Worm (Caenorhabditis elegans) whole organism, L1 larva: ENCODE measurements around the gene C07A9.13.

Experiments
- C34B4.2 ChIP-seq: sonication (generic microtip); optimal IDR thresholded peaks from 2 replicates; lab custom pipeline; 2017; ENCODE audit warnings: mild to moderate bottlenecking, missing genetic modification characterization, missing compliant biosample characterization
- F16B12.6 ChIP-seq: fragments of 150-350 bp; optimal IDR thresholded peaks from 2 replicates; lab custom pipeline; 2014; ENCODE audit warnings: missing biosample characterization, missing genetic modification characterization
- blmp-1 ChIP-seq: fragments of 150-350 bp; optimal IDR thresholded peaks from 2 replicates; lab custom pipeline; 2014; ENCODE audit warnings: missing biosample characterization, missing genetic modification characterization
- ceh-8 ChIP-seq: fragments of 200-800 bp; sonication (Bioruptor generic); optimal IDR thresholded peaks from 2 replicates; lab custom pipeline; 2018; ENCODE audit warnings: mild to moderate bottlenecking, missing genetic modification characterization, moderate library complexity, missing compliant biosample characterization
- ceh-82 ChIP-seq, 3 experiments: fragments of 150-350 bp in 1 of 3; sonication (generic microtip) in 2 of 3; optimal IDR thresholded peaks; 2 replicates each; lab custom pipeline; 2014 to 2017; ENCODE audit warnings: missing biosample characterization in 3 of 3, missing genetic modification characterization in 3 of 3
- ceh-88 ChIP-seq: fragments of 200-800 bp; sonication (Bioruptor generic); IDR thresholded peaks from 2 replicates; pipeline ENCODE4 v1.3.6; 2022; ENCODE audit warnings: missing genetic modification characterization, missing compliant biosample characterization
- ceh-90 ChIP-seq: sonication (generic microtip); optimal IDR thresholded peaks from 2 replicates; lab custom pipeline; 2016; ENCODE audit warnings: missing genetic modification characterization, missing compliant biosample characterization
- dpl-1 ChIP-seq, 3 experiments: fragments of 150-350 bp in 2 of 3; sonication (generic microtip) in 1 of 3; optimal IDR thresholded peaks; 2 replicates each; lab custom pipeline; 2014 to 2017; ENCODE audit warnings: missing biosample characterization in 3 of 3, missing genetic modification characterization in 3 of 3, missing genetic modification reagents in 3 of 3
- dsc-1 ChIP-seq: sonication (generic microtip); optimal IDR thresholded peaks from 2 replicates; lab custom pipeline; 2016; ENCODE audit warnings: mild to moderate bottlenecking, missing genetic modification characterization, missing compliant biosample characterization
- efl-1 ChIP-seq, 4 experiments: fragments of 150-350 bp; optimal IDR thresholded peaks in 3 of 4; peaks in 1 of 4; 1 replicate in 1 of 4; 2 replicates in 3 of 4; lab custom pipeline; 2014; ENCODE audit warnings: missing biosample characterization in 2 of 4, missing genetic modification characterization in 2 of 4, missing genetic modification reagents in 2 of 4
- egl-13 ChIP-seq: sonication (generic microtip); optimal IDR thresholded peaks from 2 replicates; lab custom pipeline; 2016; ENCODE audit warnings: missing genotype, missing genetic modification reagents, missing genetic modification characterization, missing compliant biosample characterization
- elt-3 ChIP-seq, 6 experiments: fragments of 150-350 bp in 1 of 6; sonication (generic microtip); optimal IDR thresholded peaks; 2 replicates each; lab custom pipeline; 2017 to 2018; ENCODE audit warnings: missing biosample characterization in 6 of 6, missing genetic modification characterization in 6 of 6, inconsistent platforms in 1 of 6
- fkh-10 ChIP-seq: sonication (generic microtip); optimal IDR thresholded peaks from 2 replicates; lab custom pipeline; 2017; ENCODE audit warnings: missing biosample characterization, missing genetic modification reagents, missing genetic modification characterization
- fkh-8 ChIP-seq: sonication (generic microtip); optimal IDR thresholded peaks from 2 replicates; lab custom pipeline; 2016; ENCODE audit warnings: mild to moderate bottlenecking, missing genetic modification characterization, missing compliant biosample characterization
- fos-1 ChIP-seq: fragments of 150-350 bp; optimal IDR thresholded peaks from 2 replicates; lab custom pipeline; 2014; ENCODE audit warnings: missing biosample characterization, missing genetic modification characterization
- hlh-17 ChIP-seq: fragments of 200-800 bp; sonication (Bioruptor generic); optimal IDR thresholded peaks from 2 replicates; lab custom pipeline; 2018; ENCODE audit warnings: missing genetic modification characterization, mild to moderate bottlenecking, missing compliant biosample characterization, moderate library complexity, borderline replicate concordance
- hlh-4 ChIP-seq: sonication (generic microtip); optimal IDR thresholded peaks from 2 replicates; lab custom pipeline; 2016; ENCODE audit warnings: mild to moderate bottlenecking, missing genetic modification characterization, missing compliant biosample characterization
- irx-1 ChIP-seq: sonication (generic microtip); optimal IDR thresholded peaks from 2 replicates; lab custom pipeline; 2016; ENCODE audit warnings: missing genetic modification characterization, missing compliant biosample characterization
- lin-13 ChIP-seq: fragments of 150-350 bp; optimal IDR thresholded peaks from 2 replicates; lab custom pipeline; 2014; ENCODE audit warnings: missing biosample characterization, missing genetic modification reagents, missing genetic modification characterization
- lin-14 ChIP-seq: fragments of 200-800 bp; sonication (Bioruptor generic); optimal IDR thresholded peaks from 2 replicates; lab custom pipeline; 2018; ENCODE audit warnings: mild to moderate bottlenecking, missing genetic modification characterization, moderate library complexity, missing compliant biosample characterization
- lin-35 ChIP-seq, 2 experiments: fragments of 150-350 bp; optimal IDR thresholded peaks; 2 replicates each; lab custom pipeline; 2014; ENCODE audit warnings: missing biosample characterization in 2 of 2, missing genetic modification characterization in 2 of 2, missing genetic modification reagents in 2 of 2
- lir-3 ChIP-seq: sonication (generic microtip); optimal IDR thresholded peaks from 2 replicates; lab custom pipeline; 2016; ENCODE audit warnings: mild to moderate bottlenecking, missing genetic modification characterization, moderate library complexity, missing compliant biosample characterization; ENCODE audit not compliant: poor library complexity
- lsy-2 ChIP-seq, 2 experiments: fragments of 150-350 bp; optimal IDR thresholded peaks; 2 replicates each; lab custom pipeline; 2014; ENCODE audit warnings: missing biosample characterization in 2 of 2, missing genetic modification characterization in 2 of 2
- mab-9 ChIP-seq: fragments of 200-800 bp; sonication (Bioruptor generic); IDR thresholded peaks from 2 replicates; pipeline ENCODE4 v1.3.6; 2022; ENCODE audit warnings: missing genetic modification reagents, missing genetic modification characterization, missing compliant biosample characterization
- mep-1 ChIP-seq: fragments of 150-350 bp; optimal IDR thresholded peaks from 2 replicates; lab custom pipeline; 2014; ENCODE audit warnings: missing biosample characterization, missing genetic modification characterization
- nhr-11 ChIP-seq: fragments of 150-350 bp; optimal IDR thresholded peaks from 2 replicates; lab custom pipeline; 2014; ENCODE audit warnings: missing biosample characterization, missing genetic modification characterization
- nhr-12 ChIP-seq: sonication (generic microtip); optimal IDR thresholded peaks from 2 replicates; lab custom pipeline; 2017; ENCODE audit warnings: missing biosample characterization, missing genetic modification characterization
- nhr-19 ChIP-seq: fragments of 200-800 bp; sonication (Bioruptor generic); conservative IDR thresholded peaks from 2 replicates; pipeline ENCODE4 v1.3.6; 2022; ENCODE audit warnings: missing genetic modification characterization, missing compliant biosample characterization
- nhr-20 ChIP-seq: sonication (generic microtip); optimal IDR thresholded peaks from 2 replicates; lab custom pipeline; 2016; ENCODE audit warnings: mild to moderate bottlenecking, missing genetic modification characterization, missing compliant biosample characterization
- nhr-28 ChIP-seq: fragments of 150-350 bp; optimal IDR thresholded peaks from 2 replicates; lab custom pipeline; 2014; ENCODE audit warnings: missing biosample characterization, missing genetic modification characterization
- nhr-47 ChIP-seq: sonication (generic microtip); optimal IDR thresholded peaks from 2 replicates; lab custom pipeline; 2016; ENCODE audit warnings: mild to moderate bottlenecking, missing genetic modification characterization, moderate library complexity, missing compliant biosample characterization
- nhr-71 ChIP-seq: sonication (generic microtip); optimal IDR thresholded peaks from 2 replicates; lab custom pipeline; 2016; ENCODE audit warnings: mild to moderate bottlenecking, missing genetic modification characterization, moderate library complexity, missing compliant biosample characterization
- nhr-76 ChIP-seq: sonication (generic microtip); optimal IDR thresholded peaks from 2 replicates; lab custom pipeline; 2017; ENCODE audit warnings: missing biosample characterization, missing genetic modification characterization
- nhr-77 ChIP-seq: fragments of 150-350 bp; optimal IDR thresholded peaks from 2 replicates; lab custom pipeline; 2014; ENCODE audit warnings: missing biosample characterization, missing genetic modification characterization
- nhr-84 ChIP-seq: sonication (generic microtip); optimal IDR thresholded peaks from 2 replicates; lab custom pipeline; 2017; ENCODE audit warnings: missing biosample characterization, missing genetic modification characterization
- nhr-85 ChIP-seq: sonication (generic microtip); peaks from one replicate; lab custom pipeline; 2016; ENCODE audit warnings: missing genetic modification characterization, inconsistent platforms, missing compliant biosample characterization
- nhr-90 ChIP-seq: sonication (generic microtip); optimal IDR thresholded peaks from 2 replicates; lab custom pipeline; 2016; ENCODE audit warnings: mild to moderate bottlenecking, missing genetic modification characterization, missing compliant biosample characterization; ENCODE audit not compliant: poor library complexity
- pqm-1 ChIP-seq: sonication (generic microtip); optimal IDR thresholded peaks from 3 replicates; lab custom pipeline; 2017; ENCODE audit warnings: missing biosample characterization, missing genetic modification characterization
- rnt-1 ChIP-seq: sonication (generic microtip); optimal IDR thresholded peaks from 2 replicates; lab custom pipeline; 2016; ENCODE audit warnings: mild to moderate bottlenecking, missing genetic modification characterization, moderate library complexity, missing compliant biosample characterization
- skn-1 ChIP-seq: fragments of 150-350 bp; optimal IDR thresholded peaks from 2 replicates; lab custom pipeline; 2014; ENCODE audit warnings: missing biosample characterization, missing genetic modification characterization
- snu-23 ChIP-seq: sonication (generic microtip); optimal IDR thresholded peaks from 2 replicates; lab custom pipeline; 2016; ENCODE audit warnings: missing genetic modification characterization, missing compliant biosample characterization
- sox-4 ChIP-seq: sonication (generic microtip); optimal IDR thresholded peaks from 2 replicates; lab custom pipeline; 2016; ENCODE audit warnings: missing genetic modification characterization, missing compliant biosample characterization
- swsn-7 ChIP-seq: sonication (generic microtip); optimal IDR thresholded peaks from 2 replicates; lab custom pipeline; 2016; ENCODE audit warnings: missing genetic modification characterization, missing compliant biosample characterization
- tbx-2 ChIP-seq: sonication (generic microtip); optimal IDR thresholded peaks from 2 replicates; lab custom pipeline; 2016; ENCODE audit warnings: missing genetic modification characterization, missing compliant biosample characterization
- tlp-1 ChIP-seq: fragments of 150-350 bp; optimal IDR thresholded peaks from 2 replicates; lab custom pipeline; 2014; ENCODE audit warnings: missing biosample characterization, missing genetic modification characterization
- unc-30 ChIP-seq: sonication (generic microtip); optimal IDR thresholded peaks from 2 replicates; lab custom pipeline; 2017; ENCODE audit warnings: missing biosample characterization, missing genetic modification characterization
- unc-86 ChIP-seq: sonication (generic microtip); optimal IDR thresholded peaks from 2 replicates; lab custom pipeline; 2016; ENCODE audit warnings: missing genetic modification characterization, missing compliant biosample characterization
- xbp-1 ChIP-seq: sonication (generic microtip); optimal IDR thresholded peaks from 2 replicates; lab custom pipeline; 2016; ENCODE audit warnings: missing genetic modification characterization, missing compliant biosample characterization
- zag-1 ChIP-seq: fragments of 150-350 bp; optimal IDR thresholded peaks from 2 replicates; lab custom pipeline; 2014; ENCODE audit warnings: missing biosample characterization, missing genetic modification characterization
- ztf-11 ChIP-seq, 2 experiments: sonication (generic microtip); optimal IDR thresholded peaks; 2 replicates each; lab custom pipeline; 2016 to 2017; ENCODE audit warnings: missing genetic modification characterization in 2 of 2, missing biosample characterization in 1 of 2, missing compliant biosample characterization in 1 of 2

C07A9.13 gene

ce11 chrIII:9703747-9704605 lies 22.9 kb upstream of the C07A9.13 start:
- TF ChIP-seq sox-4 (peak; percentile 8), F16B12.6 (tag; lab: Kevin White, UChicago) (peak; percentile 14), nhr-76 (tag; lab: Kevin White, UChicago) (no peak), unc-30 (tag; lab: Kevin White, UChicago) (no peak), hlh-4 (tag; lab: Kevin White, UChicago) (no peak), lir-3 (no peak), nhr-28 (tag; lab: Kevin White, UChicago) (no peak), nhr-47 (tag; lab: Kevin White, UChicago) (peak; percentile 62), nhr-11 (tag; lab: Kevin White, UChicago) (no peak), nhr-84 (tag; lab: Kevin White, UChicago) (no peak), unc-86 (tag; lab: Kevin White, UChicago) (peak; percentile 59), lin-35 (GFP tag; optimal IDR thresholded peaks at IDR 0.05; lab: Kevin White, UChicago) (peak; percentile 14 to 25), dpl-1 (GFP tag; optimal IDR thresholded peaks at IDR 0.05; lab: Kevin White, UChicago) (peak in 1 of 3 experiments; percentile 6), lin-13 (GFP tag; lab: Kevin White, UChicago) (peak; percentile 40), swsn-7 (peak; percentile 45), ceh-82 (tag; optimal IDR thresholded peaks at IDR 0.05; lab: Kevin White, UChicago) (peak in 2 of 3 experiments; percentile 2 to 31), fos-1 (no peak), xbp-1 (peak; percentile 7), egl-13 (tag; lab: Kevin White, UChicago) (peak; percentile 30), nhr-85 (peak; percentile 47), elt-3 (tag; optimal IDR thresholded peaks at IDR 0.05; lab: Kevin White, UChicago) (no peak), tlp-1 (tag; lab: Kevin White, UChicago) (no peak), efl-1 (optimal IDR thresholded peaks at IDR 0.05; lab: Kevin White, UChicago) (no peak), efl-1 (GFP tag; optimal IDR thresholded peaks at IDR 0.05 in 1 of 2; lab: Kevin White, UChicago) (peak in 1 of 2 experiments; percentile 61), nhr-20 (tag; lab: Kevin White, UChicago) (peak; percentile 24), nhr-90 (tag; lab: Kevin White, UChicago) (no peak), ceh-88 (0 out of 2 replicates have a peak, but pooled peaks have one; percentile 14), tbx-2 (tag; lab: Kevin White, UChicago) (peak; percentile 62), mab-9 (GFP tag; lab: Robert Waterston, UW) (peak; percentile 31; the same call in 1 of the 2 replicates), lsy-2 (tag; optimal IDR thresholded peaks at IDR 0.05; lab: Kevin White, UChicago) (peak in 1 of 2 experiments; percentile 67), fkh-8 (peak; percentile 82), dsc-1 (tag; lab: Kevin White, UChicago) (peak; percentile 76), nhr-71 (peak; percentile 51), snu-23 (GFP tag; lab: Kevin White, UChicago) (peak; percentile 37), lin-14 (GFP tag; lab: Kevin White, UChicago) (peak; percentile 89), C34B4.2 (tag; lab: Kevin White, UChicago) (no peak), ztf-11 (tag; optimal IDR thresholded peaks at IDR 0.05; lab: Kevin White, UChicago) (peak in 1 of 2 experiments; percentile 40), nhr-77 (tag; lab: Kevin White, UChicago) (no peak), nhr-12 (tag; lab: Kevin White, UChicago) (no peak), skn-1 (tag; lab: Kevin White, UChicago) (peak; percentile 33), ceh-8 (GFP tag; lab: Kevin White, UChicago) (peak; percentile 70), irx-1 (no peak), nhr-19 (0 out of 2 replicates have a peak, but pooled peaks have one; percentile 8), rnt-1 (tag; lab: Kevin White, UChicago) (peak; percentile 33), pqm-1 (tag; lab: Kevin White, UChicago) (no peak), fkh-10 (GFP tag; lab: Kevin White, UChicago) (peak; percentile 38), hlh-17 (GFP tag; lab: Kevin White, UChicago) (no peak), zag-1 (tag; lab: Kevin White, UChicago) (no peak), blmp-1 (tag; lab: Kevin White, UChicago) (peak; percentile 90), mep-1 (tag; lab: Kevin White, UChicago) (peak; percentile 55), ceh-90 (tag; lab: Kevin White, UChicago) (no peak)
